Worm (Caenorhabditis elegans) whole organism, L2 larva: ENCODE results near the gene ccr-4.

Experiments
- C34F6.9 ChIP-seq: fragments of 150-350 bp; optimal IDR thresholded peaks from 2 replicates; lab custom pipeline; 2014; ENCODE audit warnings: missing biosample characterization, missing genetic modification characterization
- F13H6.1 ChIP-seq: sonication (generic microtip); optimal IDR thresholded peaks from 2 replicates; lab custom pipeline; 2016; ENCODE audit warnings: missing genetic modification characterization, missing compliant biosample characterization
- R02D3.7 ChIP-seq: fragments of 150-350 bp; optimal IDR thresholded peaks from 2 replicates; lab custom pipeline; 2014; ENCODE audit warnings: missing biosample characterization, missing genetic modification characterization
- Y55F3AM.14 ChIP-seq: fragments of 200-800 bp; sonication (Bioruptor generic); optimal IDR thresholded peaks from 2 replicates; lab custom pipeline; 2018; ENCODE audit warnings: mild to moderate bottlenecking, missing genetic modification characterization, missing compliant biosample characterization
- ZK546.5 ChIP-seq: sonication (generic microtip); optimal IDR thresholded peaks from 2 replicates; lab custom pipeline; 2017; ENCODE audit warnings: missing biosample characterization, missing genetic modification characterization
- alr-1 ChIP-seq: fragments of 150-350 bp; optimal IDR thresholded peaks from 2 replicates; lab custom pipeline; 2014; ENCODE audit warnings: missing biosample characterization, missing genetic modification characterization
- aly-2 ChIP-seq: fragments of 150-350 bp; optimal IDR thresholded peaks from 2 replicates; lab custom pipeline; 2014; ENCODE audit warnings: missing biosample characterization, missing genetic modification characterization
- ama-1 ChIP-seq: fragments of 150-350 bp; optimal IDR thresholded peaks from 2 replicates; lab custom pipeline; 2018; ENCODE audit warnings: inconsistent platforms
- blmp-1 ChIP-seq: sonication (generic microtip); optimal IDR thresholded peaks from 2 replicates; lab custom pipeline; 2017; ENCODE audit warnings: missing genetic modification characterization, mild to moderate bottlenecking, missing compliant biosample characterization, antibody characterized with exemption, moderate library complexity; ENCODE audit not compliant: insufficient read depth
- ceh-16 ChIP-seq: fragments of 150-350 bp; optimal IDR thresholded peaks from 2 replicates; lab custom pipeline; 2014; ENCODE audit warnings: missing biosample characterization, missing genetic modification characterization
- ceh-82 ChIP-seq: fragments of 150-350 bp; optimal IDR thresholded peaks from 2 replicates; lab custom pipeline; 2014; ENCODE audit warnings: missing biosample characterization, missing genetic modification characterization
- crh-2 ChIP-seq: sonication (generic microtip); optimal IDR thresholded peaks from 2 replicates; lab custom pipeline; 2017; ENCODE audit warnings: missing biosample characterization, missing genetic modification characterization
- dmd-4 ChIP-seq: sonication (generic microtip); optimal IDR thresholded peaks from 2 replicates; lab custom pipeline; 2017; ENCODE audit warnings: missing biosample characterization, missing genetic modification characterization
- egl-27 ChIP-seq: sonication (generic microtip); optimal IDR thresholded peaks from 3 replicates; lab custom pipeline; 2017; ENCODE audit warnings: missing biosample characterization, missing genetic modification reagents, missing genetic modification characterization
- elt-1 ChIP-seq: fragments of 150-350 bp; optimal IDR thresholded peaks from 2 replicates; lab custom pipeline; 2014; ENCODE audit warnings: missing biosample characterization, missing genetic modification characterization
- elt-3 ChIP-seq: sonication (generic microtip); optimal IDR thresholded peaks from 2 replicates; lab custom pipeline; 2017; ENCODE audit warnings: missing biosample characterization, missing genetic modification characterization
- fos-1 ChIP-seq: fragments of 150-350 bp; optimal IDR thresholded peaks from 2 replicates; lab custom pipeline; 2014; ENCODE audit warnings: missing biosample characterization, missing genetic modification characterization
- gmeb-1 ChIP-seq: fragments of 150-350 bp; optimal IDR thresholded peaks from 2 replicates; lab custom pipeline; 2014; ENCODE audit warnings: missing biosample characterization, missing genetic modification characterization
- lin-11 ChIP-seq: fragments of 150-350 bp; sonication (generic microtip); optimal IDR thresholded peaks from 2 replicates; lab custom pipeline; 2014; ENCODE audit warnings: missing biosample characterization, missing genetic modification characterization, inconsistent platforms, mixed read lengths
- lin-13 ChIP-seq: fragments of 150-350 bp; optimal IDR thresholded peaks from 2 replicates; lab custom pipeline; 2014; ENCODE audit warnings: missing biosample characterization, missing genetic modification reagents, missing genetic modification characterization
- lin-39 ChIP-seq: fragments of 150-350 bp; optimal IDR thresholded peaks from 2 replicates; lab custom pipeline; 2014; ENCODE audit warnings: missing biosample characterization, missing genetic modification reagents, missing genetic modification characterization
- lsy-2 ChIP-seq, 2 experiments: fragments of 150-350 bp in 1 of 2; sonication (generic microtip) in 1 of 2; optimal IDR thresholded peaks; 2 replicates each; lab custom pipeline; 2014 to 2017; ENCODE audit warnings: missing biosample characterization in 2 of 2, missing genetic modification characterization in 2 of 2
- mab-5 ChIP-seq: fragments of 150-350 bp; optimal IDR thresholded peaks from 2 replicates; lab custom pipeline; 2014; ENCODE audit warnings: missing biosample characterization, missing genetic modification characterization
- mbf-1 ChIP-seq: sonication (generic microtip); optimal IDR thresholded peaks from 2 replicates; lab custom pipeline; 2017; ENCODE audit warnings: missing biosample characterization, missing genetic modification characterization
- mdl-1 ChIP-seq, 2 experiments: fragments of 150-350 bp in 1 of 2; sonication (generic microtip) in 1 of 2; optimal IDR thresholded peaks; 2 replicates each; lab custom pipeline; 2017; ENCODE audit warnings: missing biosample characterization in 2 of 2, missing genetic modification characterization in 2 of 2
- nhr-10 ChIP-seq: sonication (generic microtip); optimal IDR thresholded peaks from 2 replicates; lab custom pipeline; 2017; ENCODE audit warnings: missing biosample characterization, missing genetic modification characterization
- nhr-11 ChIP-seq: fragments of 150-350 bp; optimal IDR thresholded peaks from 2 replicates; lab custom pipeline; 2014; ENCODE audit warnings: missing biosample characterization, missing genetic modification characterization
- nhr-12 ChIP-seq: fragments of 150-350 bp; optimal IDR thresholded peaks from 2 replicates; lab custom pipeline; 2014; ENCODE audit warnings: missing biosample characterization, missing genetic modification characterization
- nhr-129 ChIP-seq: fragments of 150-350 bp; optimal IDR thresholded peaks from 2 replicates; lab custom pipeline; 2014; ENCODE audit warnings: missing biosample characterization, missing genetic modification characterization
- nhr-21 ChIP-seq: fragments of 150-350 bp; optimal IDR thresholded peaks from 2 replicates; lab custom pipeline; 2014; ENCODE audit warnings: missing biosample characterization, missing genetic modification characterization
- nhr-23 ChIP-seq: fragments of 150-350 bp; optimal IDR thresholded peaks from 2 replicates; lab custom pipeline; 2014; ENCODE audit warnings: missing biosample characterization, missing genetic modification reagents, missing genetic modification characterization
- nhr-237 ChIP-seq: fragments of 150-350 bp; optimal IDR thresholded peaks from 2 replicates; lab custom pipeline; 2014; ENCODE audit warnings: missing biosample characterization, missing genetic modification characterization
- nhr-25 ChIP-seq: fragments of 150-350 bp; sonication (generic microtip); optimal IDR thresholded peaks from 3 replicates; lab custom pipeline; 2014; ENCODE audit warnings: missing biosample characterization, missing genetic modification characterization
- nhr-6 ChIP-seq: fragments of 150-350 bp; optimal IDR thresholded peaks from 2 replicates; lab custom pipeline; 2014; ENCODE audit warnings: missing biosample characterization, missing genetic modification characterization
- nhr-77 ChIP-seq: fragments of 150-350 bp; optimal IDR thresholded peaks from 2 replicates; lab custom pipeline; 2014; ENCODE audit warnings: missing biosample characterization, missing genetic modification characterization
- peb-1 ChIP-seq: fragments of 150-350 bp; optimal IDR thresholded peaks from 2 replicates; lab custom pipeline; 2014; ENCODE audit warnings: missing biosample characterization, missing genetic modification characterization
- sem-4 ChIP-seq: fragments of 150-350 bp; optimal IDR thresholded peaks from 2 replicates; lab custom pipeline; 2014; ENCODE audit warnings: missing biosample characterization, missing genetic modification reagents, missing genetic modification characterization
- skn-1 ChIP-seq: sonication (generic microtip); optimal IDR thresholded peaks from 2 replicates; lab custom pipeline; 2017; ENCODE audit warnings: missing biosample characterization, missing genetic modification characterization
- sma-3 ChIP-seq: sonication (generic microtip); optimal IDR thresholded peaks from 2 replicates; lab custom pipeline; 2016; ENCODE audit warnings: missing genetic modification reagents, missing genetic modification characterization, missing compliant biosample characterization
- sma-9 ChIP-seq, 2 experiments: fragments of 150-350 bp in 1 of 2; sonication (generic microtip) in 1 of 2; optimal IDR thresholded peaks; 2 replicates each; lab custom pipeline; 2014 to 2016; ENCODE audit warnings: missing genetic modification characterization in 2 of 2, mild to moderate bottlenecking in 1 of 2, missing biosample characterization in 1 of 2, missing compliant biosample characterization in 1 of 2, missing genetic modification reagents in 1 of 2, moderate library complexity in 1 of 2
- snpc-4 ChIP-seq: fragments of 150-350 bp; optimal IDR thresholded peaks from 2 replicates; lab custom pipeline; 2014; ENCODE audit warnings: missing biosample characterization, missing genetic modification characterization
- unc-39 ChIP-seq: fragments of 150-350 bp; optimal IDR thresholded peaks from 2 replicates; lab custom pipeline; 2014; ENCODE audit warnings: missing biosample characterization, missing genetic modification characterization
- unc-55 ChIP-seq: fragments of 150-350 bp; sonication (generic microtip); optimal IDR thresholded peaks from 3 replicates; lab custom pipeline; 2014; ENCODE audit warnings: missing biosample characterization, missing genetic modification reagents, missing genetic modification characterization
- unc-62 ChIP-seq: fragments of 150-350 bp; optimal IDR thresholded peaks from 2 replicates; lab custom pipeline; 2014; ENCODE audit warnings: missing biosample characterization, missing genetic modification reagents, missing genetic modification characterization
- zag-1 ChIP-seq: fragments of 150-350 bp; optimal IDR thresholded peaks from 2 replicates; lab custom pipeline; 2014; ENCODE audit warnings: missing biosample characterization, missing genetic modification characterization
- ztf-1 ChIP-seq: fragments of 200-800 bp; sonication (Bioruptor generic); conservative IDR thresholded peaks from 2 replicates; pipeline ENCODE4 v1.3.6; 2022; ENCODE audit warnings: missing genetic modification characterization, missing compliant biosample characterization
- ztf-11 ChIP-seq: sonication (generic microtip); optimal IDR thresholded peaks from 2 replicates; lab custom pipeline; 2017; ENCODE audit warnings: missing biosample characterization, missing genetic modification characterization
- ztf-4 ChIP-seq: fragments of 150-350 bp; optimal IDR thresholded peaks from 2 replicates; lab custom pipeline; 2014; ENCODE audit warnings: missing biosample characterization, missing genetic modification characterization

ccr-4 gene

ce11 chrIV:12396645-12397258 is 35.4 kb downstream of the ccr-4 start:
- TF ChIP-seq nhr-25 (tag; lab: Kevin White, UChicago) (peak; percentile 82), ceh-82 (tag; lab: Kevin White, UChicago) (no peak), nhr-129 (tag; lab: Kevin White, UChicago) (peak; percentile 89), nhr-10 (tag; lab: Kevin White, UChicago) (no peak), elt-3 (tag; lab: Kevin White, UChicago) (no peak), nhr-11 (no peak), alr-1 (tag; lab: Kevin White, UChicago) (no peak), unc-55 (GFP tag; lab: Kevin White, UChicago) (no peak), egl-27 (tag; lab: Kevin White, UChicago) (no peak), lin-13 (GFP tag; lab: Kevin White, UChicago) (no peak), ztf-4 (tag; lab: Kevin White, UChicago) (no peak), ceh-16 (no peak), skn-1 (tag; lab: Kevin White, UChicago) (no peak), elt-1 (tag; lab: Kevin White, UChicago) (no peak), ama-1 (lab: Kevin White, UChicago) (no peak), ztf-11 (tag; lab: Kevin White, UChicago) (no peak), ZK546.5 (tag; lab: Kevin White, UChicago) (no peak), sma-3 (peak; percentile 15), nhr-237 (no peak), nhr-21 (tag; lab: Kevin White, UChicago) (peak; percentile 59), unc-39 (no peak), peb-1 (tag; lab: Kevin White, UChicago) (no peak), crh-2 (no peak), gmeb-1 (no peak), snpc-4 (tag; lab: Kevin White, UChicago) (no peak), lin-39 (tag; lab: Kevin White, UChicago) (no peak), nhr-77 (tag; lab: Kevin White, UChicago) (no peak), Y55F3AM.14 (no peak), lsy-2 (tag; optimal IDR thresholded peaks at IDR 0.05; lab: Kevin White, UChicago) (peak in 1 of 2 experiments; percentile 61), lin-11 (tag; lab: Kevin White, UChicago) (no peak), mbf-1 (no peak), ztf-1 (GFP tag; lab: Robert Waterston, UW) (no peak), R02D3.7 (tag; lab: Kevin White, UChicago) (no peak), F13H6.1 (tag; lab: Kevin White, UChicago) (no peak), sma-9 (GFP tag; optimal IDR thresholded peaks at IDR 0.05; lab: Kevin White, UChicago) (peak; percentile 13), sma-9 (tag; optimal IDR thresholded peaks at IDR 0.05; lab: Kevin White, UChicago) (no peak), fos-1 (tag; lab: Kevin White, UChicago) (peak; percentile 65), mdl-1 (tag; optimal IDR thresholded peaks at IDR 0.05; lab: Kevin White, UChicago) (no peak), nhr-6 (no peak), blmp-1 (tag; lab: Kevin White, UChicago) (peak; percentile 77), zag-1 (tag; lab: Kevin White, UChicago) (no peak), nhr-12 (no peak), unc-62 (GFP tag; lab: Kevin White, UChicago) (no peak), C34F6.9 (peak; percentile 15), dmd-4 (tag; lab: Kevin White, UChicago) (no peak), sem-4 (tag; lab: Kevin White, UChicago) (peak; percentile 60), mab-5 (tag; lab: Kevin White, UChicago) (no peak), aly-2 (tag; lab: Kevin White, UChicago) (no peak), nhr-23 (tag; lab: Kevin White, UChicago) (no peak)
